Fruit fly (Drosophila melanogaster) whole organism, pupa: ENCODE data around the gene CG17646.

Experiments
- CG10348 ChIP-seq: fragments of 200-800 bp; sonication (Bioruptor generic); IDR thresholded peaks from 2 replicates; pipeline ENCODE4 v1.3.6; 2022; ENCODE audit warnings: missing biosample characterization, missing genetic modification characterization
- CG12605 ChIP-seq: fragments of 200-800 bp; sonication (Bioruptor generic); IDR thresholded peaks from 2 replicates; pipeline ENCODE4 v1.3.6; 2022; ENCODE audit warnings: missing biosample characterization, missing genetic modification characterization
- CG14655 ChIP-seq: fragments of 200-800 bp; sonication (Bioruptor generic); optimal IDR thresholded peaks from 3 replicates; lab custom pipeline; 2017; ENCODE audit warnings: mild to moderate bottlenecking, missing biosample characterization, missing genetic modification reagents, missing genetic modification characterization
- CG15710 ChIP-seq: fragments of 200-800 bp; sonication (Bioruptor generic); optimal IDR thresholded peaks from 2 replicates; lab custom pipeline; 2018; ENCODE audit warnings: missing biosample characterization, mild to moderate bottlenecking, missing genetic modification characterization, moderate library complexity
- CG32121 ChIP-seq: fragments of 200-800 bp; sonication (Bioruptor generic); IDR thresholded peaks from 2 replicates; pipeline ENCODE4 v1.3.6; 2022; ENCODE audit warnings: missing biosample characterization, missing genetic modification characterization
- CG4496 ChIP-seq: fragments of 200-800 bp; sonication (Bioruptor generic); IDR thresholded peaks from 3 replicates; pipeline ENCODE4 v1.3.6; 2022; ENCODE audit warnings: missing biosample characterization, missing genetic modification characterization
- D1 ChIP-seq: fragments of 200-800 bp; sonication (Bioruptor generic); optimal IDR thresholded peaks from 2 replicates; lab custom pipeline; 2018; ENCODE audit warnings: missing biosample characterization, mild to moderate bottlenecking, missing genetic modification characterization, moderate library complexity
- Ets98B ChIP-seq: fragments of 200-800 bp; sonication (Bioruptor generic); IDR thresholded peaks from 2 replicates; pipeline ENCODE4 v1.3.6; 2022; ENCODE audit warnings: missing biosample characterization, missing genetic modification characterization
- Pif1A ChIP-seq: fragments of 200-800 bp; sonication (Bioruptor generic); optimal IDR thresholded peaks from 3 replicates; lab custom pipeline; 2016; ENCODE audit warnings: missing biosample characterization, missing genetic modification characterization
- Pif1B ChIP-seq: fragments of 200-800 bp; sonication (Bioruptor generic); optimal IDR thresholded peaks from 3 replicates; lab custom pipeline; 2016; ENCODE audit warnings: missing biosample characterization, missing genetic modification characterization
- fd96Ca ChIP-seq: fragments of 200-800 bp; sonication (Bioruptor generic); IDR thresholded peaks from 3 replicates; pipeline ENCODE4 v1.3.6; 2022; ENCODE audit warnings: missing biosample characterization, missing genetic modification characterization
- gl ChIP-seq: fragments of 200-800 bp; sonication (Bioruptor generic); optimal IDR thresholded peaks from 2 replicates; lab custom pipeline; 2018; ENCODE audit warnings: missing biosample characterization, mild to moderate bottlenecking, missing genetic modification characterization
- rn ChIP-seq: fragments of 200-800 bp; sonication (Bioruptor generic); IDR thresholded peaks from 2 replicates; pipeline ENCODE4 v1.3.6; 2022; ENCODE audit warnings: missing biosample characterization, missing genetic modification characterization

- no peak for TF ChIP-seq Pif1B (GFP tag; lab: Kevin White, UChicago)
- no peak for TF ChIP-seq CG32121 (GFP tag; lab: Robert Waterston, UW)
- no peak for TF ChIP-seq gl (tag; lab: Kevin White, UChicago)
- no peak for TF ChIP-seq CG12605 (GFP tag; lab: Robert Waterston, UW)
- no peak for TF ChIP-seq Pif1A (GFP tag; lab: Kevin White, UChicago)
- TF ChIP-seq Ets98B = no peak
- TF ChIP-seq CG14655 (GFP tag; lab: Kevin White, UChicago) = no peak
- no peak for TF ChIP-seq rn (GFP tag; lab: Robert Waterston, UW)
- TF ChIP-seq fd96Ca = no peak
- no peak for TF ChIP-seq D1 (tag; lab: Kevin White, UChicago)
- TF ChIP-seq CG10348 = no peak
- TF ChIP-seq CG15710 = no peak
- 0 out of 3 replicates have a peak, but pooled peaks have one; percentile 36 for TF ChIP-seq CG4496 (GFP tag; lab: Robert Waterston, UW)
Observed at dm6 chr2L:1728620-1728944, 3.7 kb upstream of the CG17646 start, which contains the start of gene Rrp40.
